Worm (Caenorhabditis elegans) whole organism, mixed stage, embryonic: Measurements from ENCODE around the gene C05E11.2.

Experiments
- bed-3 ChIP-seq: fragments of 200-800 bp; sonication (Bioruptor generic); optimal IDR thresholded peaks from 3 replicates; lab custom pipeline; 2018; ENCODE audit warnings: mild to moderate bottlenecking, missing genetic modification characterization, moderate library complexity, missing compliant biosample characterization
- blmp-1 ChIP-seq: fragments of 150-350 bp; optimal IDR thresholded peaks from 2 replicates; lab custom pipeline; 2014; ENCODE audit warnings: missing biosample characterization, missing genetic modification characterization
- ceh-39 ChIP-seq: fragments of 150-350 bp; optimal IDR thresholded peaks from 2 replicates; lab custom pipeline; 2014; ENCODE audit warnings: missing biosample characterization, missing genetic modification characterization
- ceh-43 ChIP-seq: fragments of 200-800 bp; sonication (Bioruptor generic); optimal IDR thresholded peaks from 2 replicates; lab custom pipeline; 2018; ENCODE audit warnings: mild to moderate bottlenecking, missing genetic modification characterization, moderate library complexity, missing compliant biosample characterization
- ces-1 ChIP-seq: fragments of 150-350 bp; optimal IDR thresholded peaks from 2 replicates; lab custom pipeline; 2014; ENCODE audit warnings: missing biosample characterization, missing genetic modification reagents, missing genetic modification characterization
- cnd-1 ChIP-seq: fragments of 200-800 bp; sonication (Bioruptor generic); optimal IDR thresholded peaks from 2 replicates; lab custom pipeline; 2018; ENCODE audit warnings: mild to moderate bottlenecking, missing genetic modification characterization, missing compliant biosample characterization
- drap-1 ChIP-seq: fragments of 200-800 bp; sonication (Bioruptor generic); optimal IDR thresholded peaks from 3 replicates; lab custom pipeline; 2018; ENCODE audit warnings: mild to moderate bottlenecking, missing genetic modification characterization, missing compliant biosample characterization
- elt-1 ChIP-seq: sonication (generic microtip); optimal IDR thresholded peaks from 2 replicates; lab custom pipeline; 2017; ENCODE audit warnings: missing genetic modification characterization, mild to moderate bottlenecking, missing compliant biosample characterization, antibody characterized with exemption, moderate library complexity, borderline replicate concordance; ENCODE audit not compliant: insufficient read depth
- elt-3 ChIP-seq: fragments of 150-350 bp; optimal IDR thresholded peaks from 2 replicates; lab custom pipeline; 2014; ENCODE audit warnings: missing biosample characterization, missing genetic modification characterization
- flh-1 ChIP-seq: fragments of 200-800 bp; sonication (Bioruptor generic); optimal IDR thresholded peaks from 2 replicates; lab custom pipeline; 2018; ENCODE audit warnings: mild to moderate bottlenecking, missing genetic modification characterization, moderate library complexity, missing compliant biosample characterization
- ham-2 ChIP-seq: fragments of 200-800 bp; sonication (Bioruptor generic); optimal IDR thresholded peaks from 2 replicates; lab custom pipeline; 2018; ENCODE audit warnings: mild to moderate bottlenecking, missing genetic modification characterization, missing compliant biosample characterization
- lin-13 ChIP-seq: fragments of 150-350 bp; optimal IDR thresholded peaks from 2 replicates; lab custom pipeline; 2014; ENCODE audit warnings: missing biosample characterization, missing genetic modification characterization
- lin-32 ChIP-seq: fragments of 200-800 bp; sonication (Bioruptor generic); optimal IDR thresholded peaks from 2 replicates; lab custom pipeline; 2018; ENCODE audit warnings: mild to moderate bottlenecking, missing genetic modification characterization, missing compliant biosample characterization
- lsy-2 ChIP-seq: fragments of 150-350 bp; optimal IDR thresholded peaks from 2 replicates; lab custom pipeline; 2014; ENCODE audit warnings: missing biosample characterization, missing genetic modification characterization
- mab-5 ChIP-seq: fragments of 150-350 bp; optimal IDR thresholded peaks from 2 replicates; lab custom pipeline; 2014; ENCODE audit warnings: missing biosample characterization, missing genetic modification characterization
- mep-1 ChIP-seq: fragments of 150-350 bp; optimal IDR thresholded peaks from 2 replicates; lab custom pipeline; 2017; ENCODE audit warnings: missing biosample characterization, missing genetic modification reagents, missing genetic modification characterization, inconsistent platforms
- mls-2 ChIP-seq: sonication (generic microtip); optimal IDR thresholded peaks from 2 replicates; lab custom pipeline; 2016; ENCODE audit warnings: mild to moderate bottlenecking, missing genetic modification characterization, moderate library complexity, missing compliant biosample characterization
- nhr-12 ChIP-seq: fragments of 150-350 bp; optimal IDR thresholded peaks from 2 replicates; lab custom pipeline; 2014; ENCODE audit warnings: missing biosample characterization, missing genetic modification characterization
- nhr-2 ChIP-seq: fragments of 150-350 bp; optimal IDR thresholded peaks from 2 replicates; lab custom pipeline; 2014; ENCODE audit warnings: missing biosample characterization, missing genetic modification characterization
- nhr-237 ChIP-seq: fragments of 150-350 bp; optimal IDR thresholded peaks from 2 replicates; lab custom pipeline; 2014; ENCODE audit warnings: missing biosample characterization, missing genetic modification characterization
- nhr-28 ChIP-seq: fragments of 150-350 bp; optimal IDR thresholded peaks from 2 replicates; lab custom pipeline; 2014; ENCODE audit warnings: missing biosample characterization, missing genetic modification characterization
- nhr-76 ChIP-seq: sonication (generic microtip); optimal IDR thresholded peaks from 2 replicates; lab custom pipeline; 2017; ENCODE audit warnings: missing biosample characterization, missing genetic modification characterization
- pha-4 ChIP-seq: fragments of 150-350 bp; optimal IDR thresholded peaks from 2 replicates; lab custom pipeline; 2018; ENCODE audit warnings: missing biosample characterization, missing genetic modification reagents, missing genetic modification characterization
- sem-2 ChIP-seq: fragments of 200-800 bp; sonication (Bioruptor generic); optimal IDR thresholded peaks from 2 replicates; lab custom pipeline; 2018; ENCODE audit warnings: mild to moderate bottlenecking, missing genetic modification characterization, missing compliant biosample characterization
- sptf-1 ChIP-seq: sonication (generic microtip); optimal IDR thresholded peaks from 2 replicates; lab custom pipeline; 2017; ENCODE audit warnings: mild to moderate bottlenecking, missing genetic modification characterization, moderate library complexity, missing compliant biosample characterization
- tbx-8 ChIP-seq: fragments of 200-800 bp; sonication (Bioruptor generic); optimal IDR thresholded peaks from 2 replicates; lab custom pipeline; 2018; ENCODE audit warnings: mild to moderate bottlenecking, missing genetic modification characterization, moderate library complexity, missing compliant biosample characterization
- unc-120 ChIP-seq: sonication (generic microtip); optimal IDR thresholded peaks from 2 replicates; lab custom pipeline; 2017; ENCODE audit warnings: missing genetic modification characterization, missing compliant biosample characterization; ENCODE audit not compliant: poor library complexity, severe bottlenecking
- unc-39 ChIP-seq: fragments of 150-350 bp; optimal IDR thresholded peaks from 2 replicates; lab custom pipeline; 2014; ENCODE audit warnings: missing biosample characterization, missing genetic modification characterization
- unc-62 ChIP-seq: fragments of 150-350 bp; optimal IDR thresholded peaks from 2 replicates; lab custom pipeline; 2014; ENCODE audit warnings: missing biosample characterization, missing genetic modification reagents, missing genetic modification characterization
- zip-8 ChIP-seq: fragments of 150-350 bp; optimal IDR thresholded peaks from 2 replicates; lab custom pipeline; 2014; ENCODE audit warnings: missing biosample characterization, missing genetic modification characterization
- ztf-11 ChIP-seq: fragments of 150-350 bp; optimal IDR thresholded peaks from 2 replicates; lab custom pipeline; 2014; ENCODE audit warnings: missing biosample characterization, missing genetic modification characterization

The C05E11.2 gene

DNA sequence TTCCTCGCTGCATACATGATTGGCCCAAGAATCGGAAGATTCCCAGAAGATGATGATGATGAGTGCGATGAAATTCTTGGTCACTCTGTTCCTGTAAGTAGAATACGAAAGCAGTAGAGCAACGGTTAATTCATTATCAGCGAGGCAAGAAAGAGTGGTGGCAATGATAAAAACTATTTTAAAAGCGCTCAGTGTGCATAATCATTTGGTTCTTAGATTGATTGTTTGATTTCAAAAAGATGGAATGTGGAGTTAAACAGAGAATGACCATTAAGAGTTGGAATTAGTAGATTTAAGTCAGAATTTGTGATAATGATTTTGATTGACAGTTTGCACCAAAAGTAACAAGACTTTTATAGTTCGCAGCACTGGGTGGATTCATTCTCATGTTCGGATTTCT lies 19.6 kb upstream of the C05E11.2 start:
- TF ChIP-seq blmp-1 (tag; lab: Kevin White, UChicago): no peak
- no peak for TF ChIP-seq elt-3
- no peak for TF ChIP-seq lin-13 (tag; lab: Kevin White, UChicago)
- no peak for TF ChIP-seq tbx-8 (GFP tag; lab: Kevin White, UChicago)
- TF ChIP-seq nhr-28 (tag; lab: Kevin White, UChicago): no peak
- TF ChIP-seq ces-1 (GFP tag; lab: Kevin White, UChicago): no peak
- TF ChIP-seq unc-39 (tag; lab: Kevin White, UChicago): no peak
- no peak for TF ChIP-seq ztf-11 (tag; lab: Kevin White, UChicago)
- TF ChIP-seq lin-32 (GFP tag; lab: Kevin White, UChicago): no peak
- TF ChIP-seq pha-4: no peak
- TF ChIP-seq ham-2 (GFP tag; lab: Kevin White, UChicago): no peak
- TF ChIP-seq nhr-76 (tag; lab: Kevin White, UChicago): no peak
- TF ChIP-seq drap-1: no peak

DNA sequence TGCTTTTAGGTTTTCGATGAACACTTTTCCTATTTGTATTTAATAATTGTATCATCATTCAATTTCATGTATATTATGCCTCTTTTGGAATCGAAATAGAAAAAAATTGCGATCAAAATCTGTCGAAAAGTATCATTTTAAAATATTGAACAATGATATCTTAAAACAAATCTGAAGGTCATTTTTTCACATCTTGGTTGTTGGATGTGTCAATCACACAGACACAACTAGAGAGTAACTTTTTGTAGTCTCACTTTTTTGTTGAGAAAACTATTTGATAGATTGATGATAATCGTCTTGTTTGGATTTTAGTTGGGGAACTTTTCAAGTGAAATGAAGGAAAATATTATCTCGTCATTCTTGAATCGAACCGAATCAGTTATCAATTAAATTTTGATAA lies 17.4 kb upstream of the C05E11.2 start:
- TF ChIP-seq ces-1 (GFP tag; lab: Kevin White, UChicago) (no peak), pha-4 (no peak), elt-3 (no peak), mls-2 (tag; lab: Kevin White, UChicago) (no peak), unc-120 (tag; lab: Kevin White, UChicago) (no peak), nhr-12 (no peak), ceh-39 (tag; lab: Kevin White, UChicago) (no peak), nhr-2 (tag; lab: Kevin White, UChicago) (no peak), elt-1 (no peak), tbx-8 (GFP tag; lab: Kevin White, UChicago) (no peak), cnd-1 (tag; lab: Kevin White, UChicago) (no peak), ceh-43 (GFP tag; lab: Kevin White, UChicago) (no peak), sem-2 (no peak), flh-1 (GFP tag; lab: Kevin White, UChicago) (no peak), unc-39 (tag; lab: Kevin White, UChicago) (no peak), lsy-2 (tag; lab: Kevin White, UChicago) (no peak), ham-2 (GFP tag; lab: Kevin White, UChicago) (no peak)

DNA sequence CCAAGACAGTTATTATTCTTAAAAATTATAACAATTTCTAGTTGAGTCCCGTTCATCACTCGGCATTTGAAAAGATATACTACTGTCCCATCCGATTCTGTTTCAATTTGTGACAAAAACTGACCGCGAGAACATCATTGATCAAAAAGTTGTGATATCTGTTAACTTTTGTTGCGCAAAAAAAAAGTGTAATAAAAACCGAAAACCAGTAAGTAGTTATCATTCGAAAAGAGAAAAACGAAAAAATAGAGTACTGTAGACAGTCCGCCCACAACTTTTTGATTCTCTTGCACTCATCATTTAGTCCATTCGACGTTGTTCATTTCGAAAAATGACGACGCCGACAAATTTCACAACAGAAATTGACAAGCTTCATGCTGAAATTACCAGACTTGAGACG lies 15.6 kb upstream of the C05E11.2 start, which contains the start of gene amt-1:
TSS of gene amt-1 (plus strand) at position 301 of the 400 bp plus-strand sequence.
- TF ChIP-seq pha-4 (no peak), unc-62 (GFP tag; lab: Kevin White, UChicago) (no peak), zip-8 (tag; lab: Kevin White, UChicago) (no peak), mep-1 (tag; lab: Kevin White, UChicago) (no peak), cnd-1 (tag; lab: Kevin White, UChicago) (no peak), elt-1 (no peak), nhr-2 (tag; lab: Kevin White, UChicago) (no peak)

DNA sequence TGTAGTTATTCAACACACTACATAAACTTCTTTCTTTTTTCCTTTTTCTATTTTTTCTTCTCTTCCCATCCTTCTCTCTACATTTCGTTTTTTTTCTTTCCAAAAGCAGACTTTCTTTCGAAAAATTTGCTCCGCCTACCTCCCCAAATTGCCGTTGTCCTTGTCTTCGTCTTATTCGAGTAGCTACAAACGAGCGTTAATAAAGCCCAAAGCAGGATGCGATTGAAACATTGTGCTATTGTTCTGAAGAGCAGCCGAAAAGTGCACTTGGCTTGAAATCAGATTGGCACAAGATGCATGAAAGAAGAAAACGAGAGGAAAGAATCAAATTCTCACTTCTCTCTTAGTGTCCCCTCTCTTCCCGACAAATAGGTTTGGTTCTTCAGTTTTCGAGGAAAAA lies 11.8 kb upstream of the C05E11.2 start:
- TF ChIP-seq unc-120 (tag; lab: Kevin White, UChicago) (no peak), ces-1 (GFP tag; lab: Kevin White, UChicago) (peak; percentile 68)

DNA sequence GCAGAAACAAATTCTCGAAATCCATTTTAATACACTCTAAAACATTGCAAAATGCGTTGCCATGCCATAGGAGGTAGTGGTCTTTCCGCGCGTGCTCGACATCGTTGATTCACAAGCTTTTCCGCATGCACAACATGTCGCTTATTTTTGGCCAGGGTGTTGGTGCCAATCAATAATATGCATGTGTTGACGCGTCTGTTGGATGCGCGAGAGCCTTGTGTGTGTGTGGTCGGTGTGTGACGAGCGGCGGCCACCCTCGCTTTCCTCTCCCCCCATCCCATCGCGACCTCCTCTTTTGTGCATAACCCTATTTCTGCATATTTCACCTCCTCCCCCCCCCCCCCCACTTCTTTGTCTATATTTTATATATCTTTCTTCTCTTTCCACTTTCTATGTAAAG lies 10.4 kb upstream of the C05E11.2 start:
- TF ChIP-seq sem-2 (no peak), drap-1 (peak; percentile 17), elt-1 (no peak), ztf-11 (tag; lab: Kevin White, UChicago) (no peak), unc-39 (tag; lab: Kevin White, UChicago) (no peak), pha-4 (no peak), lin-32 (GFP tag; lab: Kevin White, UChicago) (no peak), ces-1 (GFP tag; lab: Kevin White, UChicago) (peak; percentile 37), mls-2 (tag; lab: Kevin White, UChicago) (peak; percentile 71), lin-13 (tag; lab: Kevin White, UChicago) (no peak), nhr-237 (tag; lab: Kevin White, UChicago) (no peak), elt-3 (no peak), lsy-2 (tag; lab: Kevin White, UChicago) (no peak), bed-3 (GFP tag; lab: Kevin White, UChicago) (no peak), nhr-2 (tag; lab: Kevin White, UChicago) (no peak), ham-2 (GFP tag; lab: Kevin White, UChicago) (no peak), flh-1 (GFP tag; lab: Kevin White, UChicago) (no peak), tbx-8 (GFP tag; lab: Kevin White, UChicago) (no peak), mab-5 (no peak), zip-8 (tag; lab: Kevin White, UChicago) (no peak), unc-62 (GFP tag; lab: Kevin White, UChicago) (no peak), sptf-1 (peak; percentile 69), mep-1 (tag; lab: Kevin White, UChicago) (no peak), nhr-12 (no peak), nhr-28 (tag; lab: Kevin White, UChicago) (no peak), cnd-1 (tag; lab: Kevin White, UChicago) (peak; percentile 52), blmp-1 (tag; lab: Kevin White, UChicago) (no peak), ceh-43 (GFP tag; lab: Kevin White, UChicago) (no peak)
